Fruit fly (Drosophila melanogaster) whole organism, pupa: Measurements from ENCODE around the gene FBXO11.

Experiments used
- CG10348 ChIP-seq: fragments of 200-800 bp; sonication (Bioruptor generic); IDR thresholded peaks from 2 replicates; pipeline ENCODE4 v1.3.6; 2022; ENCODE audit warnings: missing biosample characterization, missing genetic modification characterization
- CG12605 ChIP-seq: fragments of 200-800 bp; sonication (Bioruptor generic); IDR thresholded peaks from 2 replicates; pipeline ENCODE4 v1.3.6; 2022; ENCODE audit warnings: missing biosample characterization, missing genetic modification characterization
- CG13204 ChIP-seq: fragments of 200-800 bp; sonication (Bioruptor generic); optimal IDR thresholded peaks from 2 replicates; lab custom pipeline; 2018; ENCODE audit warnings: missing biosample characterization, mild to moderate bottlenecking, missing genetic modification characterization, moderate library complexity
- CG14655 ChIP-seq: fragments of 200-800 bp; sonication (Bioruptor generic); optimal IDR thresholded peaks from 3 replicates; lab custom pipeline; 2017; ENCODE audit warnings: mild to moderate bottlenecking, missing biosample characterization, missing genetic modification reagents, missing genetic modification characterization
- CG15710 ChIP-seq: fragments of 200-800 bp; sonication (Bioruptor generic); optimal IDR thresholded peaks from 2 replicates; lab custom pipeline; 2018; ENCODE audit warnings: missing biosample characterization, mild to moderate bottlenecking, missing genetic modification characterization, moderate library complexity
- CG17806 ChIP-seq: fragments of 200-800 bp; sonication (Bioruptor generic); optimal IDR thresholded peaks from 2 replicates; lab custom pipeline; 2018; ENCODE audit warnings: missing biosample characterization, mild to moderate bottlenecking, missing genetic modification characterization, moderate library complexity
- CG32121 ChIP-seq: fragments of 200-800 bp; sonication (Bioruptor generic); IDR thresholded peaks from 2 replicates; pipeline ENCODE4 v1.3.6; 2022; ENCODE audit warnings: missing biosample characterization, missing genetic modification characterization
- CG34367 ChIP-seq: fragments of 200-800 bp; sonication (Bioruptor generic); optimal IDR thresholded peaks from 2 replicates; lab custom pipeline; 2018; ENCODE audit warnings: missing biosample characterization, mild to moderate bottlenecking, missing genetic modification characterization
- CG4496 ChIP-seq: fragments of 200-800 bp; sonication (Bioruptor generic); IDR thresholded peaks from 3 replicates; pipeline ENCODE4 v1.3.6; 2022; ENCODE audit warnings: missing biosample characterization, missing genetic modification characterization
- CG8159 ChIP-seq: fragments of 200-800 bp; sonication (Bioruptor generic); optimal IDR thresholded peaks from 3 replicates; lab custom pipeline; 2018; ENCODE audit warnings: missing biosample characterization, mild to moderate bottlenecking, missing genetic modification characterization, moderate library complexity
- CG8301 ChIP-seq: fragments of 200-800 bp; sonication (Bioruptor generic); optimal IDR thresholded peaks from 2 replicates; lab custom pipeline; 2018; ENCODE audit warnings: missing biosample characterization, mild to moderate bottlenecking, missing genetic modification characterization
- CG9948 ChIP-seq: fragments of 200-800 bp; sonication (Bioruptor generic); optimal IDR thresholded peaks from 2 replicates; lab custom pipeline; 2018; ENCODE audit warnings: missing biosample characterization, mild to moderate bottlenecking, missing genetic modification characterization, moderate library complexity
- D1 ChIP-seq: fragments of 200-800 bp; sonication (Bioruptor generic); optimal IDR thresholded peaks from 2 replicates; lab custom pipeline; 2018; ENCODE audit warnings: missing biosample characterization, mild to moderate bottlenecking, missing genetic modification characterization, moderate library complexity
- EcR ChIP-seq: fragments of 200-800 bp; sonication (Bioruptor generic); optimal IDR thresholded peaks from 3 replicates; lab custom pipeline; 2019; ENCODE audit warnings: missing biosample characterization, missing genetic modification characterization, mild to moderate bottlenecking, moderate library complexity, missing genetic modification reagents
- Ets98B ChIP-seq: fragments of 200-800 bp; sonication (Bioruptor generic); IDR thresholded peaks from 2 replicates; pipeline ENCODE4 v1.3.6; 2022; ENCODE audit warnings: missing biosample characterization, missing genetic modification characterization
- Pif1A ChIP-seq: fragments of 200-800 bp; sonication (Bioruptor generic); optimal IDR thresholded peaks from 3 replicates; lab custom pipeline; 2016; ENCODE audit warnings: missing biosample characterization, missing genetic modification characterization
- Pif1B ChIP-seq: fragments of 200-800 bp; sonication (Bioruptor generic); optimal IDR thresholded peaks from 3 replicates; lab custom pipeline; 2016; ENCODE audit warnings: missing biosample characterization, missing genetic modification characterization
- Snoo ChIP-seq: fragments of 200-800 bp; sonication (Bioruptor generic); optimal IDR thresholded peaks from 3 replicates; lab custom pipeline; 2017; ENCODE audit warnings: missing biosample characterization, mild to moderate bottlenecking, missing genetic modification characterization, inconsistent platforms
- fd96Ca ChIP-seq: fragments of 200-800 bp; sonication (Bioruptor generic); IDR thresholded peaks from 3 replicates; pipeline ENCODE4 v1.3.6; 2022; ENCODE audit warnings: missing biosample characterization, missing genetic modification characterization
- gl ChIP-seq: fragments of 200-800 bp; sonication (Bioruptor generic); optimal IDR thresholded peaks from 2 replicates; lab custom pipeline; 2018; ENCODE audit warnings: missing biosample characterization, mild to moderate bottlenecking, missing genetic modification characterization
- rn ChIP-seq: fragments of 200-800 bp; sonication (Bioruptor generic); IDR thresholded peaks from 2 replicates; pipeline ENCODE4 v1.3.6; 2022; ENCODE audit warnings: missing biosample characterization, missing genetic modification characterization

FBXO11 gene

dm6 chr3R:9808946-9809545, at the start of gene FBXO11:
FBXO11 (minus strand) TSS chr3R:9809368.
- TF ChIP-seq CG13204 (GFP tag; lab: Kevin White, UChicago) (no peak), rn (peak; percentile 55; the same call in 1 of the 2 replicates), CG12605 (GFP tag; lab: Robert Waterston, UW) (peak; percentile 65), CG4496 (GFP tag; lab: Robert Waterston, UW) (peak; percentile 83; the same call in 2 of the 3 replicates), CG14655 (GFP tag; lab: Kevin White, UChicago) (no peak), Pif1B (GFP tag; lab: Kevin White, UChicago) (no peak), CG32121 (peak; percentile 83), D1 (no peak), EcR (GFP tag; lab: Kevin White, UChicago) (peak; percentile 76), Snoo (tag; lab: Kevin White, UChicago) (peak; percentile 62), CG15710 (tag; lab: Kevin White, UChicago) (no peak), CG17806 (tag; lab: Kevin White, UChicago) (peak; percentile 47), gl (peak; percentile 88), CG10348 (GFP tag; lab: Robert Waterston, UW) (no peak), CG8301 (tag; lab: Kevin White, UChicago) (no peak), fd96Ca (GFP tag; lab: Robert Waterston, UW) (peak; percentile 72; the same call in 2 of the 3 replicates), Ets98B (GFP tag; lab: Robert Waterston, UW) (peak; percentile 57), CG34367 (tag; lab: Kevin White, UChicago) (peak; percentile 75), CG9948 (tag; lab: Kevin White, UChicago) (no peak), Pif1A (GFP tag; lab: Kevin White, UChicago) (no peak), CG8159 (tag; lab: Kevin White, UChicago) (peak; percentile 43)

- TF ChIP-seq CG13204 (GFP tag; lab: Kevin White, UChicago): no peak
- no peak for TF ChIP-seq CG4496 (GFP tag; lab: Robert Waterston, UW)
- TF ChIP-seq Pif1A (GFP tag; lab: Kevin White, UChicago): no peak
- no peak for TF ChIP-seq EcR (GFP tag; lab: Kevin White, UChicago)
- TF ChIP-seq Ets98B (GFP tag; lab: Robert Waterston, UW): no peak
- no peak for TF ChIP-seq CG8159 (tag; lab: Kevin White, UChicago)
- TF ChIP-seq CG14655 (GFP tag; lab: Kevin White, UChicago): no peak
Observed at dm6 chr3R:9857785-9858184, 48.6 kb upstream of the FBXO11 start.

dm6 chr3R:9851653-9852052, 42.5 kb upstream of the FBXO11 start:
- TF ChIP-seq CG9948 (tag; lab: Kevin White, UChicago) (no peak), Snoo (tag; lab: Kevin White, UChicago) (no peak), D1 (no peak), CG4496 (GFP tag; lab: Robert Waterston, UW) (no peak), CG32121 (no peak), CG8301 (tag; lab: Kevin White, UChicago) (no peak), fd96Ca (GFP tag; lab: Robert Waterston, UW) (no peak), gl (no peak), EcR (GFP tag; lab: Kevin White, UChicago) (no peak), Pif1B (GFP tag; lab: Kevin White, UChicago) (no peak), CG17806 (tag; lab: Kevin White, UChicago) (no peak), CG34367 (tag; lab: Kevin White, UChicago) (no peak), rn (no peak), Ets98B (GFP tag; lab: Robert Waterston, UW) (no peak), Pif1A (GFP tag; lab: Kevin White, UChicago) (no peak), CG10348 (GFP tag; lab: Robert Waterston, UW) (no peak), CG14655 (GFP tag; lab: Kevin White, UChicago) (no peak), CG13204 (GFP tag; lab: Kevin White, UChicago) (no peak), CG12605 (GFP tag; lab: Robert Waterston, UW) (no peak)

dm6 chr3R:9823723-9824122, 14.6 kb upstream of the FBXO11 start, which contains the start of gene CG34302:
CG34302 (minus strand) TSS chr3R:9823823.
- TF ChIP-seq rn (no peak), CG12605 (GFP tag; lab: Robert Waterston, UW) (no peak), CG13204 (GFP tag; lab: Kevin White, UChicago) (no peak), Pif1A (GFP tag; lab: Kevin White, UChicago) (no peak), CG8301 (tag; lab: Kevin White, UChicago) (no peak), Pif1B (GFP tag; lab: Kevin White, UChicago) (no peak), CG34367 (tag; lab: Kevin White, UChicago) (no peak), gl (no peak), Snoo (tag; lab: Kevin White, UChicago) (no peak), CG9948 (tag; lab: Kevin White, UChicago) (no peak), Ets98B (GFP tag; lab: Robert Waterston, UW) (no peak), CG17806 (tag; lab: Kevin White, UChicago) (no peak), CG15710 (tag; lab: Kevin White, UChicago) (no peak), CG10348 (GFP tag; lab: Robert Waterston, UW) (no peak), CG8159 (tag; lab: Kevin White, UChicago) (no peak), D1 (no peak)

- TF ChIP-seq CG12605 (GFP tag; lab: Robert Waterston, UW) (no peak), CG14655 (GFP tag; lab: Kevin White, UChicago) (no peak), gl (no peak), CG9948 (tag; lab: Kevin White, UChicago) (no peak), CG17806 (tag; lab: Kevin White, UChicago) (no peak), CG32121 (no peak), CG8301 (tag; lab: Kevin White, UChicago) (no peak), Snoo (tag; lab: Kevin White, UChicago) (no peak), rn (no peak), CG13204 (GFP tag; lab: Kevin White, UChicago) (no peak), CG34367 (tag; lab: Kevin White, UChicago) (no peak), CG4496 (GFP tag; lab: Robert Waterston, UW) (no peak), fd96Ca (GFP tag; lab: Robert Waterston, UW) (no peak), CG15710 (tag; lab: Kevin White, UChicago) (no peak)
Observed at dm6 chr3R:9821091-9821490, 11.9 kb upstream of the FBXO11 start, which contains the start of gene CG42857. CG42857 (minus strand) TSS chr3R:9821191.
